Fruit fly (Drosophila melanogaster) whole organism, embryonic: ENCODE measurements around the gene CG10063.

Source experiments
- Adf1 ChIP-seq: fragments of 200-800 bp; sonication (Bioruptor generic); IDR thresholded peaks from 2 replicates; pipeline ENCODE4 v1.3.6; 2022; ENCODE audit warnings: missing biosample characterization, missing genetic modification characterization
- Aef1 ChIP-seq: fragments of 200-800 bp; sonication (Bioruptor generic); IDR thresholded peaks from 3 replicates; pipeline ENCODE4 v1.3.6; 2022; ENCODE audit warnings: missing biosample characterization, missing genetic modification characterization
- Atf3 ChIP-seq: fragments of 200-800 bp; sonication (Bioruptor generic); optimal IDR thresholded peaks from 3 replicates; lab custom pipeline; 2016; ENCODE audit warnings: missing biosample characterization, missing genetic modification characterization
- BEAF-32 ChIP-seq: fragments of 200-800 bp; sonication (Bioruptor generic); optimal IDR thresholded peaks from 3 replicates; lab custom pipeline; 2017; ENCODE audit warnings: missing biosample characterization, missing genetic modification characterization, mild to moderate bottlenecking, moderate library complexity, missing genetic modification reagents
- C15 ChIP-seq: fragments of 200-800 bp; sonication (Bioruptor generic); IDR thresholded peaks from 3 replicates; pipeline ENCODE4 v1.3.6; 2022; ENCODE audit warnings: missing biosample characterization, missing genetic modification characterization
- CG10654 ChIP-seq: fragments of 200-800 bp; sonication (Bioruptor generic); optimal IDR thresholded peaks from 2 replicates; lab custom pipeline; 2016; ENCODE audit warnings: missing biosample characterization, missing genetic modification characterization
- CG10979 ChIP-seq: fragments of 200-800 bp; sonication (Bioruptor generic); optimal IDR thresholded peaks from 2 replicates; lab custom pipeline; 2018; ENCODE audit warnings: missing biosample characterization, mild to moderate bottlenecking, missing genetic modification characterization, moderate library complexity
- CG11696 ChIP-seq: fragments of 200-800 bp; sonication (Bioruptor generic); IDR thresholded peaks from 2 replicates; pipeline ENCODE4 v1.3.6; 2022; ENCODE audit warnings: missing biosample characterization, missing genetic modification characterization
- CG13624 ChIP-seq: fragments of 200-800 bp; sonication (Bioruptor generic); optimal IDR thresholded peaks from 2 replicates; lab custom pipeline; 2016; ENCODE audit warnings: missing biosample characterization, missing genetic modification characterization
- CG14441 ChIP-seq: fragments of 200-800 bp; sonication (Bioruptor generic); IDR thresholded peaks from 2 replicates; pipeline ENCODE4 v1.3.6; 2022; ENCODE audit warnings: missing biosample characterization, missing genetic modification characterization
- CG14965 ChIP-seq: fragments of 200-800 bp; sonication (Bioruptor generic); optimal IDR thresholded peaks from 2 replicates; lab custom pipeline; 2016; ENCODE audit warnings: missing biosample characterization, missing genetic modification characterization, borderline replicate concordance
- CG1603 ChIP-seq: fragments of 200-800 bp; sonication (Bioruptor generic); optimal IDR thresholded peaks from 2 replicates; lab custom pipeline; 2019; ENCODE audit warnings: missing biosample characterization, mild to moderate bottlenecking, missing genetic modification characterization, moderate library complexity
- CG17186 ChIP-seq: fragments of 200-800 bp; sonication (Bioruptor generic); optimal IDR thresholded peaks from 3 replicates; lab custom pipeline; 2017; ENCODE audit warnings: missing biosample characterization, missing genetic modification reagents, missing genetic modification characterization
- CG17385 ChIP-seq: fragments of 200-800 bp; sonication (Bioruptor generic); optimal IDR thresholded peaks from 3 replicates; lab custom pipeline; 2018; ENCODE audit warnings: missing biosample characterization, mild to moderate bottlenecking, missing genetic modification characterization
- CG18764 ChIP-seq: fragments of 200-800 bp; sonication (Bioruptor generic); optimal IDR thresholded peaks from 3 replicates; lab custom pipeline; 2016; ENCODE audit warnings: missing biosample characterization, missing genetic modification characterization
- CG3407 ChIP-seq: fragments of 200-800 bp; sonication (Bioruptor generic); optimal IDR thresholded peaks from 2 replicates; lab custom pipeline; 2018; ENCODE audit warnings: missing biosample characterization, mild to moderate bottlenecking, missing genetic modification characterization
- CG4282 ChIP-seq: fragments of 200-800 bp; sonication (Bioruptor generic); optimal IDR thresholded peaks from 2 replicates; lab custom pipeline; 2016; ENCODE audit warnings: missing biosample characterization, missing genetic modification characterization
- CG4360 ChIP-seq: fragments of 200-800 bp; sonication (Bioruptor generic); IDR thresholded peaks from 2 replicates; pipeline ENCODE4 v1.3.6; 2022; ENCODE audit warnings: missing biosample characterization, missing genetic modification characterization
- CG4707 ChIP-seq: fragments of 200-800 bp; sonication (Bioruptor generic); optimal IDR thresholded peaks from 2 replicates; lab custom pipeline; 2018; ENCODE audit warnings: missing biosample characterization, mild to moderate bottlenecking, missing genetic modification characterization, moderate library complexity
- CG6254 ChIP-seq: fragments of 200-800 bp; sonication (Bioruptor generic); optimal IDR thresholded peaks from 3 replicates; lab custom pipeline; 2017; ENCODE audit warnings: mild to moderate bottlenecking, missing biosample characterization, missing genetic modification reagents, missing genetic modification characterization
- CG9727 ChIP-seq: fragments of 200-800 bp; sonication (Bioruptor generic); optimal IDR thresholded peaks from 3 replicates; lab custom pipeline; 2017; ENCODE audit warnings: missing biosample characterization, mild to moderate bottlenecking, missing genetic modification characterization
- Dp ChIP-seq: fragments of 200-800 bp; sonication (Bioruptor generic); optimal IDR thresholded peaks from 2 replicates; lab custom pipeline; 2018; ENCODE audit warnings: missing biosample characterization, mild to moderate bottlenecking, missing genetic modification characterization, moderate library complexity
- Fer3 ChIP-seq: fragments of 200-800 bp; sonication (Bioruptor generic); optimal IDR thresholded peaks from 2 replicates; lab custom pipeline; 2018; ENCODE audit warnings: missing biosample characterization, mild to moderate bottlenecking, missing genetic modification characterization, moderate library complexity
- Gug ChIP-seq: fragments of 200-800 bp; sonication (Bioruptor generic); IDR thresholded peaks from 4 replicates; pipeline ENCODE4 v1.3.6; 2022; ENCODE audit warnings: missing biosample characterization, missing genetic modification characterization
- HLH54F ChIP-seq: fragments of 200-800 bp; sonication (Bioruptor generic); optimal IDR thresholded peaks from 3 replicates; lab custom pipeline; 2016; ENCODE audit warnings: missing biosample characterization, missing genetic modification characterization
- HmgD ChIP-seq: fragments of 200-800 bp; sonication (Bioruptor generic); optimal IDR thresholded peaks from 3 replicates; lab custom pipeline; 2016; ENCODE audit warnings: missing biosample characterization, missing genetic modification characterization
- Hr3 ChIP-seq: fragments of 200-800 bp; sonication (Bioruptor generic); optimal IDR thresholded peaks from 3 replicates; lab custom pipeline; 2016; ENCODE audit warnings: missing biosample characterization, missing genetic modification characterization
- Jarid2 ChIP-seq: fragments of 200-800 bp; sonication (Bioruptor generic); optimal IDR thresholded peaks from 3 replicates; lab custom pipeline; 2017; ENCODE audit warnings: mild to moderate bottlenecking, missing biosample characterization, missing genetic modification reagents, missing genetic modification characterization
- Kr ChIP-seq: fragments of 200-800 bp; sonication (Bioruptor generic); optimal IDR thresholded peaks from 2 replicates; lab custom pipeline; 2017; ENCODE audit warnings: missing biosample characterization, mild to moderate bottlenecking, missing genetic modification characterization
- NK7.1 ChIP-seq: fragments of 200-800 bp; sonication (Bioruptor generic); optimal IDR thresholded peaks from 3 replicates; lab custom pipeline; 2016; ENCODE audit warnings: missing biosample characterization, missing genetic modification characterization
- Optix ChIP-seq: fragments of 200-800 bp; sonication (Bioruptor generic); IDR thresholded peaks from 3 replicates; pipeline ENCODE4 v1.3.6; 2022; ENCODE audit warnings: missing biosample characterization, missing genetic modification characterization
- Spps ChIP-seq: fragments of 200-800 bp; sonication (Bioruptor generic); optimal IDR thresholded peaks from 2 replicates; lab custom pipeline; 2018; ENCODE audit warnings: missing biosample characterization, mild to moderate bottlenecking, missing genetic modification characterization
- ara ChIP-seq: fragments of 200-800 bp; sonication (Bioruptor generic); IDR thresholded peaks from 2 replicates; pipeline ENCODE4 v1.3.6; 2022; ENCODE audit warnings: missing biosample characterization, missing genetic modification characterization
- ash1 ChIP-seq: fragments of 200-800 bp; sonication (Bioruptor generic); optimal IDR thresholded peaks from 2 replicates; lab custom pipeline; 2018; ENCODE audit warnings: missing biosample characterization, mild to moderate bottlenecking, missing genetic modification characterization
- ato ChIP-seq: fragments of 200-800 bp; sonication (Bioruptor generic); IDR thresholded peaks from 2 replicates; pipeline ENCODE4 v1.3.6; 2022; ENCODE audit warnings: missing biosample characterization, missing genetic modification characterization; ENCODE audit not compliant: partially characterized antibody
- cad ChIP-seq: fragments of >200 bp; optimal IDR thresholded peaks from 2 replicates; lab custom pipeline; 2017; ENCODE audit warnings: missing biosample characterization, missing genetic modification characterization
- chm ChIP-seq: fragments of 200-800 bp; sonication (Bioruptor generic); IDR thresholded peaks from 2 replicates; pipeline ENCODE4 v1.3.6; 2022; ENCODE audit warnings: missing biosample characterization, missing genetic modification characterization
- crp ChIP-seq, 2 experiments: fragments of 200-800 bp; sonication (Bioruptor generic); optimal IDR thresholded peaks; 2 replicates in 1 of 2; 3 replicates in 1 of 2; lab custom pipeline; 2017; ENCODE audit warnings: missing biosample characterization in 2 of 2, missing genetic modification characterization in 2 of 2, mild to moderate bottlenecking in 1 of 2, moderate library complexity in 1 of 2
- cwo ChIP-seq: fragments of 200-800 bp; sonication (Bioruptor generic); optimal IDR thresholded peaks from 3 replicates; lab custom pipeline; 2017; ENCODE audit warnings: missing biosample characterization, missing genetic modification characterization, mild to moderate bottlenecking, moderate library complexity, missing genetic modification reagents
- disco-r ChIP-seq: fragments of 200-800 bp; sonication (Bioruptor generic); optimal IDR thresholded peaks from 2 replicates; lab custom pipeline; 2016; ENCODE audit warnings: missing biosample characterization, missing genetic modification characterization
- gcm ChIP-seq: fragments of 200-800 bp; sonication (Bioruptor generic); optimal IDR thresholded peaks from 2 replicates; lab custom pipeline; 2019; ENCODE audit warnings: missing biosample characterization, mild to moderate bottlenecking, missing genetic modification characterization, moderate library complexity
- gfzf ChIP-seq: fragments of 200-800 bp; sonication (Bioruptor generic); optimal IDR thresholded peaks from 2 replicates; lab custom pipeline; 2016; ENCODE audit warnings: missing biosample characterization, mild to moderate bottlenecking, missing genetic modification characterization, moderate library complexity
- jing ChIP-seq: fragments of 200-800 bp; sonication (Bioruptor generic); optimal IDR thresholded peaks from 2 replicates; lab custom pipeline; 2018; ENCODE audit warnings: missing biosample characterization, mild to moderate bottlenecking, missing genetic modification characterization
- ken ChIP-seq: fragments of 200-800 bp; sonication (Bioruptor generic); IDR thresholded peaks from 3 replicates; pipeline ENCODE4 v1.3.6; 2022; ENCODE audit warnings: missing biosample characterization, missing genetic modification characterization
- nom ChIP-seq: fragments of 200-800 bp; sonication (Bioruptor generic); optimal IDR thresholded peaks from 2 replicates; lab custom pipeline; 2017; ENCODE audit warnings: missing biosample characterization, missing genetic modification characterization, mild to moderate bottlenecking, moderate library complexity, missing genetic modification reagents
- p53 ChIP-seq: fragments of 200-800 bp; sonication (Bioruptor generic); optimal IDR thresholded peaks from 2 replicates; lab custom pipeline; 2016; ENCODE audit warnings: missing biosample characterization, missing genetic modification characterization
- run ChIP-seq: fragments of 200-800 bp; sonication (Bioruptor generic); optimal IDR thresholded peaks from 3 replicates; lab custom pipeline; 2018; ENCODE audit warnings: missing biosample characterization, mild to moderate bottlenecking, missing genetic modification characterization
- tna ChIP-seq: fragments of 200-800 bp; sonication (Bioruptor generic); IDR thresholded peaks from 2 replicates; pipeline ENCODE4 v1.3.6; 2022; ENCODE audit warnings: missing biosample characterization, missing genetic modification characterization; ENCODE audit not compliant: partially characterized antibody

Gene CG10063

DNA sequence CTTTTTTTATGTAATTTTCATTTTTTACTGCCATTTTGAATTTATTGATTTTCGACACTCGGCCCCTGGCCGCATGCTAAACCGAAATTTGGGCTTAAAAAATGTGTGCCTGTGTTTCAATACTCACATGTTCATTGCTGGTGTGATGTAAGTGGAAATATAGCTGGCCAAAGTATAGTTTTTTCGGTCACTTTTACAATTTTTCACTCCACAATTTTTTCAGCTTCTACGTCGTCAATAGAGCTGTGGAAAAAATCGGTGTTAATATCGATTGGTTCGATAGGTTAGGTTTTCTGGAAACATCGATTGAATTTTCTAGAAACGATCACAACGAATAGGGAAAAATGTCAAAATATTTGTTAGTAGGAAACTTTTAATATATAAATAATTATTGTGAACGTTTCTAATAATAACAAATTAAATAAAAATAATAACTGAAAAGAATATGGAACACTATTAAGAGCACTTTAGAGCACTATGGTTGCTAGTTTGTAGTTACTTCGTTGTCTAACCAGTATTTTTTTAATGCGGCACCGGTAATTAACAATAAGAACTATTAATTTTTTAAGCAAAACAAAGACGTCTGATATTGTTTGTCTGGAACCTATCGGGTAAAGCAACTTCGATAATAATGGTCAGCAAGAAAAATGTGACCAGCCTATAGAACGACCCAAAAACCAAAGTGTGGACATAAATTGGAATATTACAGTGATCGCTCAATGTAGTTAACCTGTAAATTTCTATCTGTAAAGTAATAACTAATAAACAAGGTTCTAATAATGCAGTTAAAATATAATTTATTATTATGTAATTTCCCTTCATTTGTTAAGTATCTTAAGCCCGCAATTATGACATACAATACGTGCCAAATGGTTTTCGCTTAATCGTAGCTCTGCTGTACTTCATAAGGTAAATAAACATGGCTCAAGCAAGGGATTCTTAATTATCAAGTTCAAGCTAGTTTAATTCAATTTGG, 16.7 kb downstream of the CG10063 start, which contains the start of the genes CG10077 and CG9948 (continued):
- TF ChIP-seq CG17385 (GFP tag; lab: Kevin White, UChicago), result peak; percentile 88
- TF ChIP-seq Aef1 (GFP tag; lab: Robert Waterston, UW), result peak; percentile 87
- peak; percentile 7 for TF ChIP-seq Atf3 (GFP tag; lab: Kevin White, UChicago)
- no peak for TF ChIP-seq HmgD (GFP tag; lab: Kevin White, UChicago)
- peak; percentile 46 for TF ChIP-seq ash1 (GFP tag; lab: Kevin White, UChicago)
- peak; percentile 82 for TF ChIP-seq Gug (GFP tag; lab: Robert Waterston, UW)
- TF ChIP-seq Dp (GFP tag; lab: Kevin White, UChicago), result peak; percentile 11
- TF ChIP-seq CG10979 (tag; lab: Kevin White, UChicago), result peak; percentile 89
- TF ChIP-seq CG10654, result peak; percentile 79
- TF ChIP-seq ato, result peak; percentile 76
- TF ChIP-seq Optix (GFP tag; lab: Robert Waterston, UW), result peak; percentile 74; the same call in 2 of the 3 replicates
- peak; percentile 92 for TF ChIP-seq gcm (GFP tag; lab: Kevin White, UChicago)
- TF ChIP-seq CG9727 (GFP tag; lab: Kevin White, UChicago), result peak; percentile 85
- TF ChIP-seq CG13624, result peak; percentile 47
- peak; percentile 86 for TF ChIP-seq ken (GFP tag; lab: Robert Waterston, UW)
- TF ChIP-seq CG4360, result peak; percentile 56
- no peak for TF ChIP-seq Kr (GFP tag; lab: Kevin White, UChicago)
- peak; percentile 71 for TF ChIP-seq gfzf (GFP tag; lab: Kevin White, UChicago)
- no peak for TF ChIP-seq disco-r (GFP tag; lab: Kevin White, UChicago)
- TF ChIP-seq CG11696, result peak; percentile 63
- TF ChIP-seq CG6254 (GFP tag; lab: Kevin White, UChicago), result peak; percentile 75
- no peak for TF ChIP-seq CG14965
- TF ChIP-seq chm (GFP tag; lab: Robert Waterston, UW), result peak; percentile 90
- TF ChIP-seq cwo (GFP tag; lab: Kevin White, UChicago), result peak; percentile 75
- peak; percentile 86 for TF ChIP-seq ara
- no peak for TF ChIP-seq NK7.1
- TF ChIP-seq cad (GFP tag; lab: Kevin White, UChicago), result no peak
- peak; percentile 90 for TF ChIP-seq CG1603 (tag; lab: Kevin White, UChicago)
- no peak for TF ChIP-seq CG4282 (GFP tag; lab: Kevin White, UChicago)
- TF ChIP-seq p53, result no peak
- TF ChIP-seq CG3407 (GFP tag; lab: Kevin White, UChicago), result peak; percentile 78
- peak; percentile 75 for TF ChIP-seq CG4707 (GFP tag; lab: Kevin White, UChicago)
- peak; percentile 83 for TF ChIP-seq nom (GFP tag; lab: Kevin White, UChicago)
- TF ChIP-seq Spps, result peak; percentile 78
- TF ChIP-seq CG18764 (GFP tag; lab: Kevin White, UChicago), result peak; percentile 64
- TF ChIP-seq jing (GFP tag; lab: Kevin White, UChicago), result peak; percentile 64
- TF ChIP-seq Jarid2 (GFP tag; lab: Kevin White, UChicago), result peak; percentile 47
- TF ChIP-seq BEAF-32 (GFP tag; lab: Kevin White, UChicago), result peak; percentile 79
- TF ChIP-seq CG17186 (GFP tag; lab: Kevin White, UChicago), result peak; percentile 25
- peak; percentile 47 for TF ChIP-seq Adf1 (GFP tag; lab: Robert Waterston, UW)
- TF ChIP-seq run (tag; lab: Kevin White, UChicago), result no peak
- TF ChIP-seq Hr3 (GFP tag; lab: Kevin White, UChicago), result peak; percentile 89
- TF ChIP-seq CG14441, result peak; percentile 91
- TF ChIP-seq tna (GFP tag; lab: Robert Waterston, UW), result peak; percentile 76
- TF ChIP-seq crp (GFP tag; optimal IDR thresholded peaks at IDR 0.05; lab: Kevin White, UChicago), result peak in 1 of 2 experiments; percentile 50
- TF ChIP-seq C15 (GFP tag; lab: Robert Waterston, UW), result peak; percentile 61; the same call in 1 of the 3 replicates
- TF ChIP-seq Fer3, result peak; percentile 92
- peak; percentile 51 for TF ChIP-seq HLH54F (GFP tag; lab: Kevin White, UChicago)
